Fruit fly (Drosophila melanogaster) whole organism: ENCODE data around the gene CG33946.

Source experiments
- CG8478 ChIP-seq: fragments of >200 bp; optimal IDR thresholded peaks from 2 replicates; lab custom pipeline; 2018; ENCODE audit warnings: inconsistent platforms
- Dll ChIP-seq: fragments of >200 bp; optimal IDR thresholded peaks from 2 replicates; lab custom pipeline; 2017
- EcR ChIP-seq, 2 experiments: fragments of >200 bp; optimal IDR thresholded peaks; 2 replicates each; lab custom pipeline; 2017; ENCODE audit warnings: missing biosample characterization in 2 of 2, missing genetic modification characterization in 2 of 2, missing genetic modification reagents in 2 of 2
- psq ChIP-seq: fragments of >200 bp; optimal IDR thresholded peaks from 2 replicates; lab custom pipeline; 2017
- usp ChIP-seq: fragments of >200 bp; optimal IDR thresholded peaks from 2 replicates; lab custom pipeline; 2017; ENCODE audit warnings: missing biosample characterization, missing genetic modification characterization, mixed read lengths

- TF ChIP-seq psq (no peak), usp (GFP tag; lab: Kevin White, UChicago) (no peak), CG8478 (lab: Kevin White, UChicago) (no peak), Dll (lab: Kevin White, UChicago) (no peak), EcR (GFP tag; optimal IDR thresholded peaks at IDR 0.05; lab: Kevin White, UChicago) (no peak)
Measured at dm6 chr3L:6217212-6217611, 3.2 kb upstream of the CG33946 start.
